Fruit fly (Drosophila melanogaster) whole organism, embryonic: ENCODE measurements around the gene Mis12.

Source experiments
- BEAF-32 ChIP-seq: fragments of 200-800 bp; sonication (Bioruptor generic); optimal IDR thresholded peaks from 3 replicates; lab custom pipeline; 2017; ENCODE audit warnings: missing biosample characterization, missing genetic modification characterization, mild to moderate bottlenecking, moderate library complexity, missing genetic modification reagents
- Bteb2 ChIP-seq: fragments of 200-800 bp; sonication (Bioruptor generic); optimal IDR thresholded peaks from 2 replicates; lab custom pipeline; 2016; ENCODE audit warnings: missing biosample characterization, missing genetic modification characterization
- CG10209 ChIP-seq: fragments of 200-800 bp; sonication (Bioruptor generic); optimal IDR thresholded peaks from 3 replicates; lab custom pipeline; 2017; ENCODE audit warnings: missing biosample characterization, mild to moderate bottlenecking, missing genetic modification characterization, missing genetic modification reagents
- CG10267 ChIP-seq: fragments of 200-800 bp; sonication (Bioruptor generic); optimal IDR thresholded peaks from 2 replicates; lab custom pipeline; 2018; ENCODE audit warnings: missing biosample characterization, mild to moderate bottlenecking, missing genetic modification characterization, moderate library complexity
- CG10959 ChIP-seq: fragments of 200-800 bp; sonication (Bioruptor generic); IDR thresholded peaks from 2 replicates; pipeline ENCODE4 v1.3.6; 2022; ENCODE audit warnings: missing biosample characterization, missing genetic modification characterization
- CG11504 ChIP-seq: fragments of 200-800 bp; sonication (Bioruptor generic); optimal IDR thresholded peaks from 3 replicates; lab custom pipeline; 2019; ENCODE audit warnings: missing biosample characterization, mild to moderate bottlenecking, missing genetic modification characterization, moderate library complexity
- CG12391 ChIP-seq: fragments of 200-800 bp; sonication (Bioruptor generic); optimal IDR thresholded peaks from 3 replicates; lab custom pipeline; 2018; ENCODE audit warnings: missing biosample characterization, mild to moderate bottlenecking, missing genetic modification characterization, moderate library complexity
- CG12659 ChIP-seq: fragments of 200-800 bp; sonication (Bioruptor generic); optimal IDR thresholded peaks from 3 replicates; lab custom pipeline; 2017; ENCODE audit warnings: mild to moderate bottlenecking, missing biosample characterization, missing genetic modification reagents, missing genetic modification characterization
- CG13624 ChIP-seq: fragments of 200-800 bp; sonication (Bioruptor generic); optimal IDR thresholded peaks from 2 replicates; lab custom pipeline; 2016; ENCODE audit warnings: missing biosample characterization, missing genetic modification characterization
- CG14710 ChIP-seq: fragments of 200-800 bp; sonication (Bioruptor generic); optimal IDR thresholded peaks from 3 replicates; lab custom pipeline; 2019; ENCODE audit warnings: missing biosample characterization, mild to moderate bottlenecking, missing genetic modification characterization, moderate library complexity
- CG17359 ChIP-seq: fragments of 200-800 bp; sonication (Bioruptor generic); optimal IDR thresholded peaks from 3 replicates; lab custom pipeline; 2018; ENCODE audit warnings: missing biosample characterization, mild to moderate bottlenecking, missing genetic modification characterization, moderate library complexity
- CG31441 ChIP-seq: fragments of 200-800 bp; sonication (Bioruptor generic); IDR thresholded peaks from 2 replicates; pipeline ENCODE4 v1.3.6; 2022; ENCODE audit warnings: missing biosample characterization, missing genetic modification characterization
- CG34422 ChIP-seq: fragments of 200-800 bp; sonication (Bioruptor generic); IDR thresholded peaks from 3 replicates; pipeline ENCODE4 v1.3.6; 2022; ENCODE audit warnings: missing biosample characterization, missing genetic modification characterization
- CG4617 ChIP-seq: fragments of 200-800 bp; sonication (Bioruptor generic); optimal IDR thresholded peaks from 3 replicates; lab custom pipeline; 2016; ENCODE audit warnings: missing biosample characterization, missing genetic modification characterization, borderline replicate concordance
- CG6254 ChIP-seq: fragments of 200-800 bp; sonication (Bioruptor generic); optimal IDR thresholded peaks from 3 replicates; lab custom pipeline; 2017; ENCODE audit warnings: mild to moderate bottlenecking, missing biosample characterization, missing genetic modification reagents, missing genetic modification characterization
- CG8765 ChIP-seq: fragments of 200-800 bp; sonication (Bioruptor generic); IDR thresholded peaks from 2 replicates; pipeline ENCODE4 v1.3.6; 2022; ENCODE audit warnings: missing biosample characterization, missing genetic modification characterization
- CG9797 ChIP-seq: fragments of 200-800 bp; sonication (Bioruptor generic); optimal IDR thresholded peaks from 3 replicates; lab custom pipeline; 2018; ENCODE audit warnings: missing biosample characterization, mild to moderate bottlenecking, missing genetic modification characterization
- Dip2 ChIP-seq: fragments of 200-800 bp; sonication (Bioruptor generic); IDR thresholded peaks from 2 replicates; pipeline ENCODE4 v1.3.6; 2022; ENCODE audit warnings: missing biosample characterization, missing genetic modification characterization
- Doc2 ChIP-seq: fragments of 200-800 bp; sonication (Bioruptor generic); IDR thresholded peaks from 2 replicates; pipeline ENCODE4 v1.3.6; 2022; ENCODE audit warnings: missing biosample characterization, missing genetic modification characterization
- Dp ChIP-seq: fragments of 200-800 bp; sonication (Bioruptor generic); optimal IDR thresholded peaks from 2 replicates; lab custom pipeline; 2018; ENCODE audit warnings: missing biosample characterization, mild to moderate bottlenecking, missing genetic modification characterization, moderate library complexity
- Ets65A ChIP-seq: fragments of 200-800 bp; sonication (Bioruptor generic); peaks from one replicate; lab custom pipeline; 2016; ENCODE audit warnings: missing biosample characterization, missing genetic modification characterization
- Hmx ChIP-seq: fragments of 200-800 bp; sonication (Bioruptor generic); optimal IDR thresholded peaks from 2 replicates; lab custom pipeline; 2016; ENCODE audit warnings: missing biosample characterization, missing genetic modification characterization
- Lim3 ChIP-seq: fragments of 200-800 bp; sonication (Bioruptor generic); IDR thresholded peaks from 2 replicates; pipeline ENCODE4 v1.3.6; 2022; ENCODE audit warnings: missing biosample characterization, missing genetic modification characterization
- NC2α ChIP-seq: fragments of 200-800 bp; sonication (Bioruptor generic); optimal IDR thresholded peaks from 2 replicates; lab custom pipeline; 2016; ENCODE audit warnings: missing biosample characterization, missing genetic modification characterization
- NK7.1 ChIP-seq: fragments of 200-800 bp; sonication (Bioruptor generic); optimal IDR thresholded peaks from 3 replicates; lab custom pipeline; 2016; ENCODE audit warnings: missing biosample characterization, missing genetic modification characterization
- Nf-YB ChIP-seq: fragments of 200-800 bp; sonication (Bioruptor generic); optimal IDR thresholded peaks from 3 replicates; lab custom pipeline; 2019; ENCODE audit warnings: missing biosample characterization, mild to moderate bottlenecking, missing genetic modification characterization, moderate library complexity
- Nf-YC ChIP-seq: fragments of 200-800 bp; optimal IDR thresholded peaks from 3 replicates; lab custom pipeline; 2019; ENCODE audit warnings: missing biosample characterization, mild to moderate bottlenecking, missing genetic modification characterization, moderate library complexity
- Opbp ChIP-seq: fragments of 200-800 bp; sonication (Bioruptor generic); IDR thresholded peaks from 3 replicates; pipeline ENCODE4 v1.3.6; 2022; ENCODE audit warnings: missing biosample characterization, missing genetic modification characterization; ENCODE audit not compliant: partially characterized antibody
- Pdp1 ChIP-seq, 2 experiments: fragments of 200-800 bp; sonication (Bioruptor generic); optimal IDR thresholded peaks; 3 replicates each; lab custom pipeline; 2016; ENCODE audit warnings: missing biosample characterization in 2 of 2, missing genetic modification characterization in 2 of 2, mild to moderate bottlenecking in 1 of 2, moderate library complexity in 1 of 2
- Rx ChIP-seq: fragments of 200-800 bp; sonication (Bioruptor generic); IDR thresholded peaks from 2 replicates; pipeline ENCODE4 v1.3.6; 2022; ENCODE audit warnings: missing biosample characterization, missing genetic modification characterization
- Vsx1 ChIP-seq: fragments of 200-800 bp; sonication (Bioruptor generic); optimal IDR thresholded peaks from 2 replicates; lab custom pipeline; 2017; ENCODE audit warnings: missing biosample characterization, mild to moderate bottlenecking, missing genetic modification characterization, missing genetic modification reagents
- bbx ChIP-seq: fragments of 200-800 bp; sonication (Bioruptor generic); IDR thresholded peaks from 2 replicates; pipeline ENCODE4 v1.3.6; 2022; ENCODE audit warnings: missing biosample characterization, missing genetic modification characterization; ENCODE audit not compliant: partially characterized antibody
- cg ChIP-seq: fragments of 200-800 bp; sonication (Bioruptor generic); optimal IDR thresholded peaks from 3 replicates; lab custom pipeline; 2019; ENCODE audit warnings: missing biosample characterization, mild to moderate bottlenecking, missing genetic modification characterization, moderate library complexity
- ci ChIP-seq: fragments of 200-800 bp; sonication (Bioruptor generic); IDR thresholded peaks from 3 replicates; pipeline ENCODE4 v1.3.6; 2022; ENCODE audit warnings: missing biosample characterization, missing genetic modification characterization
- exex ChIP-seq: fragments of 200-800 bp; sonication (Bioruptor generic); optimal IDR thresholded peaks from 4 replicates; lab custom pipeline; 2018; ENCODE audit warnings: missing biosample characterization, mild to moderate bottlenecking, missing genetic modification characterization, moderate library complexity
- gfzf ChIP-seq: fragments of 200-800 bp; sonication (Bioruptor generic); optimal IDR thresholded peaks from 2 replicates; lab custom pipeline; 2016; ENCODE audit warnings: missing biosample characterization, mild to moderate bottlenecking, missing genetic modification characterization, moderate library complexity
- h ChIP-seq: fragments of >200 bp; optimal IDR thresholded peaks from 2 replicates; lab custom pipeline; 2017
- insv ChIP-seq, 2 experiments: fragments of 200-800 bp; sonication (Bioruptor generic); optimal IDR thresholded peaks; 3 replicates each; lab custom pipeline; 2016 to 2018; ENCODE audit warnings: missing biosample characterization in 2 of 2, missing genetic modification characterization in 2 of 2
- nau ChIP-seq: fragments of 200-800 bp; sonication (Bioruptor generic); optimal IDR thresholded peaks from 3 replicates; lab custom pipeline; 2017; ENCODE audit warnings: missing biosample characterization, mild to moderate bottlenecking, missing genetic modification characterization, missing genetic modification reagents
- nerfin-1 ChIP-seq: fragments of 200-800 bp; sonication (Bioruptor generic); optimal IDR thresholded peaks from 3 replicates; lab custom pipeline; 2019; ENCODE audit warnings: missing biosample characterization, mild to moderate bottlenecking, missing genetic modification characterization, moderate library complexity
- pan ChIP-seq, 4 experiments: fragments of >200 bp in 3 of 4; fragments of 200-800 bp in 1 of 4; sonication (Bioruptor generic) in 1 of 4; optimal IDR thresholded peaks in 3 of 4; IDR thresholded peaks in 1 of 4; 2 replicates each; pipeline versions ENCODE4 v1.3.6 to Lab custom; 2017 to 2022; ENCODE audit warnings: missing biosample characterization in 2 of 4, missing genetic modification characterization in 2 of 4, mixed read lengths in 1 of 4
- pzg ChIP-seq: fragments of 200-800 bp; sonication (Bioruptor generic); optimal IDR thresholded peaks from 3 replicates; lab custom pipeline; 2018; ENCODE audit warnings: missing biosample characterization, mild to moderate bottlenecking, missing genetic modification characterization, moderate library complexity
- sens ChIP-seq: fragments of 200-800 bp; sonication (Bioruptor generic); peaks from one replicate; lab custom pipeline; 2016; ENCODE audit warnings: missing biosample characterization, missing genetic modification characterization
- sqz ChIP-seq: fragments of 200-800 bp; sonication (Bioruptor generic); optimal IDR thresholded peaks from 3 replicates; lab custom pipeline; 2018; ENCODE audit warnings: missing biosample characterization, mild to moderate bottlenecking, missing genetic modification characterization
- stc ChIP-seq: fragments of 200-800 bp; sonication (Bioruptor generic); IDR thresholded peaks from 2 replicates; pipeline ENCODE4 v1.3.6; 2022; ENCODE audit warnings: missing biosample characterization, missing genetic modification characterization
- trem ChIP-seq: fragments of 200-800 bp; optimal IDR thresholded peaks from 3 replicates; lab custom pipeline; 2019; ENCODE audit warnings: missing biosample characterization, mild to moderate bottlenecking, missing genetic modification characterization, moderate library complexity

Mis12 gene

DNA sequence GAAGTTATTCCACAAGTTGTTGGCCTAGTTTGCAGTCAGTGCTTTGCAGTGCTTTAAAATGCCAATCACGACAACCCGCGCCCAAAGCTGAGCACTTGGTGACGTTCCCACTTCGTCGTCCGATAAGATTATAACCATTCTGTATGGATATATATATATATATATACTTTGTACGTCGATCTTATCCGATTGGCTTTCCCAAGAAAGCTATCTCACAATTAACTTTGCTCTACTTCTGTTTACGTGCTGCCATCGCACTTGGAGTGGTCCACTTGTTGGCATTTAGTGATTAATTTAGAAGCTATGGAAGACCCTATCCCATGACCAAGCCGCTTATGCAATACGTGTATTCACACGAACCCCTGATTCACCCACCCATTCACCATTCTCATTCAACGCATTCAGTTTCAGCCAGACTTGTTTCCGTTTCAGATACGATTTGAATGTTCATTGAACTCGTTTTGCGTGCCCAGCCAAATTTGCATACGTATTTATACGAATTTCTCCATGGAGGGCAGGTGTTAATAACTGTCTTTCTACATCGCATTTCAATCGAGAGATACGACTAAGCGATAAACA lies 6.8 kb downstream of the Mis12 start (continued):
- TF ChIP-seq CG6254 (GFP tag; lab: Kevin White, UChicago), result no peak
- no peak for TF ChIP-seq CG9797 (GFP tag; lab: Kevin White, UChicago)
- no peak for TF ChIP-seq pan (optimal IDR thresholded peaks at IDR 0.05; lab: Kevin White, UChicago)
- TF ChIP-seq pan (GFP tag; optimal IDR thresholded peaks at IDR 0.05 in 1 of 2, IDR thresholded peaks at IDR 0.05 in 1 of 2), result no peak
- TF ChIP-seq Nf-YB (GFP tag; lab: Kevin White, UChicago), result no peak
- no peak for TF ChIP-seq nau (GFP tag; lab: Kevin White, UChicago)
- peak; percentile 75 for TF ChIP-seq Ets65A (GFP tag; lab: Kevin White, UChicago)
- no peak for TF ChIP-seq bbx (GFP tag; lab: Robert Waterston, UW)
- no peak for TF ChIP-seq CG11504
- no peak for TF ChIP-seq Rx (GFP tag; lab: Robert Waterston, UW)
- TF ChIP-seq cg (GFP tag; lab: Kevin White, UChicago), result no peak
- peak; percentile 71 for TF ChIP-seq exex (tag; lab: Kevin White, UChicago)
- no peak for TF ChIP-seq nerfin-1 (tag; lab: Kevin White, UChicago)
- TF ChIP-seq CG10959, result no peak
- no peak for TF ChIP-seq NK7.1 (GFP tag; lab: Kevin White, UChicago)
- TF ChIP-seq ci (GFP tag; lab: Robert Waterston, UW), result no peak
- no peak for TF ChIP-seq Lim3 (GFP tag; lab: Robert Waterston, UW)
- no peak for TF ChIP-seq sqz (GFP tag; lab: Kevin White, UChicago)
- no peak for TF ChIP-seq Vsx1 (GFP tag; lab: Kevin White, UChicago)

DNA sequence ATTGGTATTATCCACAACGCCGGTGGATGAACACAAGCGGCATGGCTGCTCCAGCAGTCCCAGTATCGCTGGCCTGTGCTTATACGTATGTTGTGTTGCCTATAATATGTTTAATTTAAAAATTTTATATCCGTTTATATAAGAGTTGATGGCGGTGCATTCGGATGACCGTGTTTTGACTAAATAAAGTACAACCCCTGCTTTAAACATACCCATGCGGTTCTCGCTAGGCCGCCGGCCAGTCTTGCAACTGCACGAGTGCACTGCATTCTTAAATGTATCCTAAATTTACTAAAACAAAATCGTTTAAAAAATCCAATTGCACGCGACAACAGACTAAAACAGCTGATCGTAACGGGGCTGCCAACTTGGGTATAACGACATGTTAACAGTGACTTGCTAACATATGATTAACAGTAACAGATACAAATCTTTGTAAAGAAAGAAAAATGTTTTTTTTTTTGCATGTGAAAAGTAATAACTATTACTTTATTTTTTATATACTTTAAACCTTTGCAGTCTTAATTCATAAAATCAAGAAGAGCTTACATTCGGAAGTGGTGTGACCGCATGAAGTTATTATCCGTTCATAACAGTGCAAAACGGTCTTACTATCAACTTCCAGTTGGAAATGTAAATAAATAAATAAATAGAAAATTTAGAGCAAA lies 11.0 kb downstream of the Mis12 start, which contains the start of the genes Uqcc1 and Surf1:
Gene Uqcc1 (minus strand): TSS at position 356 of the 668 bp plus-strand sequence.
Gene Surf1 (plus strand): TSS at position 594 of the 668 bp plus-strand sequence.
- peak; percentile 3 for TF ChIP-seq CG12391 (tag; lab: Kevin White, UChicago)
- peak; percentile 62 for TF ChIP-seq CG9797 (GFP tag; lab: Kevin White, UChicago)
- TF ChIP-seq nerfin-1 (tag; lab: Kevin White, UChicago), result no peak
- no peak for TF ChIP-seq NC2α
- TF ChIP-seq stc, result no peak
- peak; percentile 68 for TF ChIP-seq bbx (GFP tag; lab: Robert Waterston, UW)
- no peak for TF ChIP-seq CG8765 (GFP tag; lab: Robert Waterston, UW)
- peak; percentile 43 for TF ChIP-seq CG10267 (tag; lab: Kevin White, UChicago)
- no peak for TF ChIP-seq CG13624 (GFP tag; lab: Kevin White, UChicago)
- peak; percentile 1 for TF ChIP-seq CG12659 (GFP tag; lab: Kevin White, UChicago)
- peak; percentile 27 for TF ChIP-seq CG4617 (GFP tag; lab: Kevin White, UChicago)
- no peak for TF ChIP-seq Doc2 (GFP tag; lab: Robert Waterston, UW)
- peak; percentile 13; the same call in 1 of the 3 replicates for TF ChIP-seq CG34422 (GFP tag; lab: Robert Waterston, UW)
- TF ChIP-seq Dip2 (GFP tag; lab: Robert Waterston, UW), result no peak
- TF ChIP-seq Bteb2, result no peak
- no peak for TF ChIP-seq CG10209 (GFP tag; lab: Kevin White, UChicago)
- TF ChIP-seq CG17359 (tag; lab: Kevin White, UChicago), result peak; percentile 56
- peak; percentile 53 for TF ChIP-seq CG14710 (tag; lab: Kevin White, UChicago)
- peak; percentile 57 for TF ChIP-seq sens (GFP tag; lab: Kevin White, UChicago)
- peak; percentile 3 for TF ChIP-seq Dp
- peak; percentile 19 for TF ChIP-seq Nf-YC
- peak; percentile 98 for TF ChIP-seq trem (tag; lab: Kevin White, UChicago)
- TF ChIP-seq insv (GFP tag; optimal IDR thresholded peaks at IDR 0.05; lab: Kevin White, UChicago), result peak in 1 of 2 experiments; percentile 94
- no peak for TF ChIP-seq Opbp
- TF ChIP-seq h, result no peak
- no peak for TF ChIP-seq Hmx
- TF ChIP-seq pzg (GFP tag; lab: Kevin White, UChicago), result peak; percentile 35
- peak in 1 of 2 experiments; percentile 79 for TF ChIP-seq Pdp1 (GFP tag; optimal IDR thresholded peaks at IDR 0.05; lab: Kevin White, UChicago)
- TF ChIP-seq CG31441 (GFP tag; lab: Robert Waterston, UW), result 0 out of 2 replicates have a peak, but pooled peaks have one; percentile 21
- TF ChIP-seq gfzf (GFP tag; lab: Kevin White, UChicago), result peak; percentile 50
- peak; percentile 1 for TF ChIP-seq BEAF-32
